Worm (Caenorhabditis elegans) whole organism, L1 larva: ENCODE data around the gene F42A6.1.
A peak's percentile ranks its signal among the peaks of the same experiment; 100 is the strongest.

Experiments used
- C04F5.9 ChIP-seq: sonication (generic microtip); optimal IDR thresholded peaks from 2 replicates; lab custom pipeline; 2016; ENCODE audit warnings: missing genetic modification characterization, missing compliant biosample characterization
- Y116A8C.19 ChIP-seq: sonication (generic microtip); optimal IDR thresholded peaks from 2 replicates; lab custom pipeline; 2016; ENCODE audit warnings: missing compliant biosample characterization, missing genetic modification characterization, borderline replicate concordance
- alr-1 ChIP-seq: fragments of 200-800 bp; sonication (Bioruptor generic); optimal IDR thresholded peaks from 2 replicates; lab custom pipeline; 2018; ENCODE audit warnings: borderline replicate concordance, mild to moderate bottlenecking, missing genetic modification characterization, missing compliant biosample characterization
- ama-1 ChIP-seq: fragments of 150-350 bp; optimal IDR thresholded peaks from 2 replicates; lab custom pipeline; 2014
- ceh-63 ChIP-seq: fragments of 200-800 bp; sonication (Bioruptor generic); optimal IDR thresholded peaks from 2 replicates; lab custom pipeline; 2018; ENCODE audit warnings: mild to moderate bottlenecking, missing genetic modification characterization, missing compliant biosample characterization
- ceh-82 ChIP-seq, 3 experiments: fragments of 150-350 bp in 1 of 3; sonication (generic microtip) in 2 of 3; optimal IDR thresholded peaks; 2 replicates each; lab custom pipeline; 2014 to 2017; ENCODE audit warnings: missing biosample characterization in 3 of 3, missing genetic modification characterization in 3 of 3
- ceh-88 ChIP-seq: fragments of 200-800 bp; sonication (Bioruptor generic); IDR thresholded peaks from 2 replicates; pipeline ENCODE4 v1.3.6; 2022; ENCODE audit warnings: missing genetic modification characterization, missing compliant biosample characterization
- ceh-90 ChIP-seq: sonication (generic microtip); optimal IDR thresholded peaks from 2 replicates; lab custom pipeline; 2016; ENCODE audit warnings: missing genetic modification characterization, missing compliant biosample characterization
- dpl-1 ChIP-seq, 3 experiments: fragments of 150-350 bp in 2 of 3; sonication (generic microtip) in 1 of 3; optimal IDR thresholded peaks; 2 replicates each; lab custom pipeline; 2014 to 2017; ENCODE audit warnings: missing biosample characterization in 3 of 3, missing genetic modification characterization in 3 of 3, missing genetic modification reagents in 3 of 3
- dsc-1 ChIP-seq: sonication (generic microtip); optimal IDR thresholded peaks from 2 replicates; lab custom pipeline; 2016; ENCODE audit warnings: mild to moderate bottlenecking, missing genetic modification characterization, missing compliant biosample characterization
- efl-1 ChIP-seq, 4 experiments: fragments of 150-350 bp; optimal IDR thresholded peaks in 3 of 4; peaks in 1 of 4; 1 replicate in 1 of 4; 2 replicates in 3 of 4; lab custom pipeline; 2014; ENCODE audit warnings: missing biosample characterization in 2 of 4, missing genetic modification characterization in 2 of 4, missing genetic modification reagents in 2 of 4
- efl-3 ChIP-seq: fragments of 200-800 bp; sonication (Bioruptor generic); optimal IDR thresholded peaks from 2 replicates; lab custom pipeline; 2018; ENCODE audit warnings: mild to moderate bottlenecking, missing genetic modification characterization, missing compliant biosample characterization
- egl-13 ChIP-seq: sonication (generic microtip); optimal IDR thresholded peaks from 2 replicates; lab custom pipeline; 2016; ENCODE audit warnings: missing genotype, missing genetic modification reagents, missing genetic modification characterization, missing compliant biosample characterization
- elt-2 ChIP-seq: sonication (generic microtip); optimal IDR thresholded peaks from 2 replicates; lab custom pipeline; 2016; ENCODE audit warnings: missing genetic modification characterization, mild to moderate bottlenecking, inconsistent platforms, missing compliant biosample characterization, missing genetic modification reagents
- elt-3 ChIP-seq, 6 experiments: fragments of 150-350 bp in 1 of 6; sonication (generic microtip); optimal IDR thresholded peaks; 2 replicates each; lab custom pipeline; 2017 to 2018; ENCODE audit warnings: missing biosample characterization in 6 of 6, missing genetic modification characterization in 6 of 6, inconsistent platforms in 1 of 6
- ets-5 ChIP-seq: fragments of 200-800 bp; sonication (Bioruptor generic); IDR thresholded peaks from 2 replicates; pipeline ENCODE4 v1.3.6; 2022; ENCODE audit warnings: missing genetic modification characterization, missing compliant biosample characterization
- fkh-8 ChIP-seq: sonication (generic microtip); optimal IDR thresholded peaks from 2 replicates; lab custom pipeline; 2016; ENCODE audit warnings: mild to moderate bottlenecking, missing genetic modification characterization, missing compliant biosample characterization
- hlh-17 ChIP-seq: fragments of 200-800 bp; sonication (Bioruptor generic); optimal IDR thresholded peaks from 2 replicates; lab custom pipeline; 2018; ENCODE audit warnings: missing genetic modification characterization, mild to moderate bottlenecking, missing compliant biosample characterization, moderate library complexity, borderline replicate concordance
- hlh-4 ChIP-seq: sonication (generic microtip); optimal IDR thresholded peaks from 2 replicates; lab custom pipeline; 2016; ENCODE audit warnings: mild to moderate bottlenecking, missing genetic modification characterization, missing compliant biosample characterization
- hpl-2 ChIP-seq: fragments of 150-350 bp; optimal IDR thresholded peaks from 2 replicates; lab custom pipeline; 2014; ENCODE audit warnings: missing biosample characterization, missing genetic modification reagents, missing genetic modification characterization
- irx-1 ChIP-seq: sonication (generic microtip); optimal IDR thresholded peaks from 2 replicates; lab custom pipeline; 2016; ENCODE audit warnings: missing genetic modification characterization, missing compliant biosample characterization
- isw-1 ChIP-seq: fragments of 200-800 bp; sonication (Bioruptor generic); IDR thresholded peaks from 2 replicates; pipeline ENCODE4 v1.3.6; 2022; ENCODE audit warnings: missing genetic modification characterization, missing compliant biosample characterization
- jun-1 ChIP-seq: fragments of 150-350 bp; optimal IDR thresholded peaks from 2 replicates; lab custom pipeline; 2014; ENCODE audit warnings: missing biosample characterization, missing genetic modification reagents, missing genetic modification characterization
- lin-13 ChIP-seq: fragments of 150-350 bp; optimal IDR thresholded peaks from 2 replicates; lab custom pipeline; 2014; ENCODE audit warnings: missing biosample characterization, missing genetic modification reagents, missing genetic modification characterization
- lin-14 ChIP-seq: fragments of 200-800 bp; sonication (Bioruptor generic); optimal IDR thresholded peaks from 2 replicates; lab custom pipeline; 2018; ENCODE audit warnings: mild to moderate bottlenecking, missing genetic modification characterization, moderate library complexity, missing compliant biosample characterization
- lin-35 ChIP-seq, 2 experiments: fragments of 150-350 bp; optimal IDR thresholded peaks; 2 replicates each; lab custom pipeline; 2014; ENCODE audit warnings: missing biosample characterization in 2 of 2, missing genetic modification characterization in 2 of 2, missing genetic modification reagents in 2 of 2
- lir-3 ChIP-seq: sonication (generic microtip); optimal IDR thresholded peaks from 2 replicates; lab custom pipeline; 2016; ENCODE audit warnings: mild to moderate bottlenecking, missing genetic modification characterization, moderate library complexity, missing compliant biosample characterization; ENCODE audit not compliant: poor library complexity
- lsy-2 ChIP-seq, 2 experiments: fragments of 150-350 bp; optimal IDR thresholded peaks; 2 replicates each; lab custom pipeline; 2014; ENCODE audit warnings: missing biosample characterization in 2 of 2, missing genetic modification characterization in 2 of 2
- mab-9 ChIP-seq: fragments of 200-800 bp; sonication (Bioruptor generic); IDR thresholded peaks from 2 replicates; pipeline ENCODE4 v1.3.6; 2022; ENCODE audit warnings: missing genetic modification reagents, missing genetic modification characterization, missing compliant biosample characterization
- mdl-1 ChIP-seq, 2 experiments: fragments of 150-350 bp; optimal IDR thresholded peaks; 2 replicates each; lab custom pipeline; 2014 to 2017; ENCODE audit warnings: missing biosample characterization in 2 of 2, missing genetic modification characterization in 2 of 2, inconsistent platforms in 1 of 2
- mep-1 ChIP-seq: fragments of 150-350 bp; optimal IDR thresholded peaks from 2 replicates; lab custom pipeline; 2014; ENCODE audit warnings: missing biosample characterization, missing genetic modification characterization
- nhr-11 ChIP-seq: fragments of 150-350 bp; optimal IDR thresholded peaks from 2 replicates; lab custom pipeline; 2014; ENCODE audit warnings: missing biosample characterization, missing genetic modification characterization
- nhr-237 ChIP-seq: fragments of 150-350 bp; optimal IDR thresholded peaks from 2 replicates; lab custom pipeline; 2014; ENCODE audit warnings: missing biosample characterization, missing genetic modification characterization
- nhr-28 ChIP-seq: fragments of 150-350 bp; optimal IDR thresholded peaks from 2 replicates; lab custom pipeline; 2014; ENCODE audit warnings: missing biosample characterization, missing genetic modification characterization
- nhr-47 ChIP-seq: sonication (generic microtip); optimal IDR thresholded peaks from 2 replicates; lab custom pipeline; 2016; ENCODE audit warnings: mild to moderate bottlenecking, missing genetic modification characterization, moderate library complexity, missing compliant biosample characterization
- nhr-77 ChIP-seq: fragments of 150-350 bp; optimal IDR thresholded peaks from 2 replicates; lab custom pipeline; 2014; ENCODE audit warnings: missing biosample characterization, missing genetic modification characterization
- nhr-84 ChIP-seq: sonication (generic microtip); optimal IDR thresholded peaks from 2 replicates; lab custom pipeline; 2017; ENCODE audit warnings: missing biosample characterization, missing genetic modification characterization
- nhr-85 ChIP-seq: sonication (generic microtip); peaks from one replicate; lab custom pipeline; 2016; ENCODE audit warnings: missing genetic modification characterization, inconsistent platforms, missing compliant biosample characterization
- nhr-90 ChIP-seq: sonication (generic microtip); optimal IDR thresholded peaks from 2 replicates; lab custom pipeline; 2016; ENCODE audit warnings: mild to moderate bottlenecking, missing genetic modification characterization, missing compliant biosample characterization; ENCODE audit not compliant: poor library complexity
- pag-3 ChIP-seq: sonication (generic microtip); optimal IDR thresholded peaks from 2 replicates; lab custom pipeline; 2017; ENCODE audit warnings: missing genetic modification characterization, mild to moderate bottlenecking, missing compliant biosample characterization, antibody characterized with exemption, borderline replicate concordance; ENCODE audit not compliant: insufficient read depth
- pax-3 ChIP-seq: fragments of 200-800 bp; sonication (Bioruptor generic); optimal IDR thresholded peaks from 2 replicates; lab custom pipeline; 2018; ENCODE audit warnings: mild to moderate bottlenecking, missing genetic modification characterization, moderate library complexity, missing compliant biosample characterization
- rnt-1 ChIP-seq: sonication (generic microtip); optimal IDR thresholded peaks from 2 replicates; lab custom pipeline; 2016; ENCODE audit warnings: mild to moderate bottlenecking, missing genetic modification characterization, moderate library complexity, missing compliant biosample characterization
- skn-1 ChIP-seq: fragments of 150-350 bp; optimal IDR thresholded peaks from 2 replicates; lab custom pipeline; 2014; ENCODE audit warnings: missing biosample characterization, missing genetic modification characterization
- snpc-4 ChIP-seq: fragments of 150-350 bp; optimal IDR thresholded peaks from 2 replicates; lab custom pipeline; 2014; ENCODE audit warnings: missing biosample characterization, missing genetic modification characterization
- sox-4 ChIP-seq: sonication (generic microtip); optimal IDR thresholded peaks from 2 replicates; lab custom pipeline; 2016; ENCODE audit warnings: missing genetic modification characterization, missing compliant biosample characterization
- sptf-1 ChIP-seq: fragments of 150-350 bp; optimal IDR thresholded peaks from 2 replicates; lab custom pipeline; 2014; ENCODE audit warnings: missing biosample characterization, missing genetic modification characterization
- tbx-2 ChIP-seq: sonication (generic microtip); optimal IDR thresholded peaks from 2 replicates; lab custom pipeline; 2016; ENCODE audit warnings: missing genetic modification characterization, missing compliant biosample characterization
- tlp-1 ChIP-seq: fragments of 150-350 bp; optimal IDR thresholded peaks from 2 replicates; lab custom pipeline; 2014; ENCODE audit warnings: missing biosample characterization, missing genetic modification characterization
- unc-30 ChIP-seq: sonication (generic microtip); optimal IDR thresholded peaks from 2 replicates; lab custom pipeline; 2017; ENCODE audit warnings: missing biosample characterization, missing genetic modification characterization
- unc-62 ChIP-seq: fragments of 150-350 bp; optimal IDR thresholded peaks from 2 replicates; lab custom pipeline; 2014; ENCODE audit warnings: missing biosample characterization, missing genetic modification reagents, missing genetic modification characterization
- zag-1 ChIP-seq: fragments of 150-350 bp; optimal IDR thresholded peaks from 2 replicates; lab custom pipeline; 2014; ENCODE audit warnings: missing biosample characterization, missing genetic modification characterization
- ztf-4 ChIP-seq: fragments of 150-350 bp; optimal IDR thresholded peaks from 2 replicates; lab custom pipeline; 2014; ENCODE audit warnings: missing biosample characterization, missing genetic modification characterization

F42A6.1 gene

DNA sequence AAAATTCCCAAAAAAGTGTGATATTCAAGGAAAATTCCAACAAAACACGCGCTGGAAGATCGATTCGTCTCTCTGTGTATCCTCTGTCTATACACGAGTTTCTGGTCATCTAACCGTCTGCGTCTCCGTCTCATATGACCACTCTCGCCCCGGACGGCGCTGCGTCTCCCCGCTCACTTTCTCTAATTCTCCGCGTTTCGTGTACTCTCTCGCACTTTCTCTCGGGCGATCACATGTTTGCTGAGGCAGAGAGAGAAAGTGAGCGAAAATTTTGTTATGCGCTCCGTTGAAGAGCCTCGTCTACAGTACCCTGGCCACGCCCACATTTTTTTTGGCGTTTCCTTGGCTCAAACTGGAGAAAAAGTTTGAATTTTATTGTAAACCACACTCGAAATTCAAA, 29.7 kb downstream of the F42A6.1 start (continued):
- TF ChIP-seq mdl-1 (tag; optimal IDR thresholded peaks at IDR 0.05; lab: Kevin White, UChicago), result peak; percentile 58 to 95
- no peak for TF ChIP-seq efl-3 (GFP tag; lab: Kevin White, UChicago)
- TF ChIP-seq dpl-1 (GFP tag; optimal IDR thresholded peaks at IDR 0.05; lab: Kevin White, UChicago), result peak; percentile 81 to 83 (median 82)
- no peak for TF ChIP-seq hlh-17
- peak; percentile 74 for TF ChIP-seq pax-3
- peak; percentile 54 for TF ChIP-seq snpc-4
- peak; percentile 93 to 96 for TF ChIP-seq efl-1 (optimal IDR thresholded peaks at IDR 0.05; lab: Kevin White, UChicago)
- peak; percentile 80 to 98 for TF ChIP-seq efl-1 (GFP tag; optimal IDR thresholded peaks at IDR 0.05 in 1 of 2; lab: Kevin White, UChicago)
- no peak for TF ChIP-seq alr-1
- peak; percentile 86 to 89 for TF ChIP-seq lin-35 (GFP tag; optimal IDR thresholded peaks at IDR 0.05; lab: Kevin White, UChicago)
- TF ChIP-seq skn-1 (tag; lab: Kevin White, UChicago), result peak; percentile 83
- TF ChIP-seq dsc-1 (tag; lab: Kevin White, UChicago), result peak; percentile 90
- TF ChIP-seq elt-3 (tag; optimal IDR thresholded peaks at IDR 0.05; lab: Kevin White, UChicago), result peak in 2 of 6 experiments; percentile 48 to 57
- no peak for TF ChIP-seq ceh-63 (GFP tag; lab: Kevin White, UChicago)
- TF ChIP-seq isw-1 (GFP tag; lab: Robert Waterston, UW), result peak; percentile 90
- TF ChIP-seq pag-3, result no peak
- peak; percentile 96 for TF ChIP-seq nhr-85 (tag; lab: Kevin White, UChicago)
- peak; percentile 92 for TF ChIP-seq rnt-1 (tag; lab: Kevin White, UChicago)
- peak; percentile 92 for TF ChIP-seq mab-9
- TF ChIP-seq nhr-11 (tag; lab: Kevin White, UChicago), result peak; percentile 86
- TF ChIP-seq unc-62 (GFP tag; lab: Kevin White, UChicago), result no peak
- TF ChIP-seq tlp-1 (tag; lab: Kevin White, UChicago), result no peak
- TF ChIP-seq ceh-88 (GFP tag; lab: Robert Waterston, UW), result peak; percentile 84
- peak; percentile 98 for TF ChIP-seq lin-14 (GFP tag; lab: Kevin White, UChicago)
- no peak for TF ChIP-seq ets-5 (GFP tag; lab: Robert Waterston, UW)
- peak; percentile 86 for TF ChIP-seq irx-1
- TF ChIP-seq lir-3 (tag; lab: Kevin White, UChicago), result no peak
- peak; percentile 86 for TF ChIP-seq elt-2 (tag; lab: Kevin White, UChicago)
- peak; percentile 86 for TF ChIP-seq egl-13 (tag; lab: Kevin White, UChicago)
- peak; percentile 87 for TF ChIP-seq jun-1 (tag; lab: Kevin White, UChicago)
- TF ChIP-seq nhr-28 (tag; lab: Kevin White, UChicago), result no peak
- TF ChIP-seq sptf-1, result no peak
- no peak for TF ChIP-seq nhr-84
- no peak for TF ChIP-seq hlh-4
- no peak for TF ChIP-seq ceh-90 (tag; lab: Kevin White, UChicago)
- TF ChIP-seq Y116A8C.19 (tag; lab: Kevin White, UChicago), result no peak
- peak; percentile 66 for TF ChIP-seq C04F5.9
- no peak for TF ChIP-seq ama-1 (lab: Kevin White, UChicago)
- TF ChIP-seq nhr-47 (tag; lab: Kevin White, UChicago), result peak; percentile 97
- TF ChIP-seq ztf-4, result peak; percentile 82
- TF ChIP-seq tbx-2 (tag; lab: Kevin White, UChicago), result peak; percentile 95
- peak; percentile 95 for TF ChIP-seq lsy-2 (tag; optimal IDR thresholded peaks at IDR 0.05; lab: Kevin White, UChicago)
- peak; percentile 94 for TF ChIP-seq fkh-8 (tag; lab: Kevin White, UChicago)
- peak; percentile 49 to 92 (median 82) for TF ChIP-seq ceh-82 (tag; optimal IDR thresholded peaks at IDR 0.05; lab: Kevin White, UChicago)
- TF ChIP-seq mep-1 (tag; lab: Kevin White, UChicago), result peak; percentile 89
- TF ChIP-seq unc-30 (tag; lab: Kevin White, UChicago), result no peak
- peak; percentile 89 for TF ChIP-seq nhr-90 (tag; lab: Kevin White, UChicago)
- TF ChIP-seq sox-4 (tag; lab: Kevin White, UChicago), result peak; percentile 78
- no peak for TF ChIP-seq zag-1 (tag; lab: Kevin White, UChicago)
- TF ChIP-seq nhr-237 (tag; lab: Kevin White, UChicago), result peak; percentile 11
- peak; percentile 92 for TF ChIP-seq lin-13 (GFP tag; lab: Kevin White, UChicago)
- TF ChIP-seq nhr-77 (tag; lab: Kevin White, UChicago), result peak; percentile 78
- peak; percentile 65 for TF ChIP-seq hpl-2 (GFP tag; lab: Kevin White, UChicago)
